Worm (Caenorhabditis elegans) whole organism, L4/young adult: ENCODE data around the gene ncl-1.
A peak's percentile ranks its signal among the peaks of the same experiment; 100 is the strongest.

Experiments
- dao-5 ChIP-seq: sonication (generic microtip); optimal IDR thresholded peaks from 2 replicates; lab custom pipeline; 2016; ENCODE audit warnings: missing genotype, missing genetic modification characterization, moderate library complexity, missing compliant biosample characterization
- him-1 ChIP-seq: sonication (generic microtip); optimal IDR thresholded peaks from 2 replicates; lab custom pipeline; 2016; ENCODE audit warnings: missing genotype, missing genetic modification reagents, missing genetic modification characterization, missing compliant biosample characterization

- TF ChIP-seq dao-5 = no peak
- peak; percentile 16 for TF ChIP-seq him-1
These were observed 18.2 kb downstream of the ncl-1 start for ce11 chrIII:7737646-7738258.
